Fruit fly (Drosophila melanogaster) whole organism, prepupa: Measurements from ENCODE around the gene Kah.

Source experiments
- Blimp-1 ChIP-seq: fragments of 200-800 bp; sonication (Bioruptor generic); optimal IDR thresholded peaks from 3 replicates; lab custom pipeline; 2017; ENCODE audit warnings: missing biosample characterization, missing genetic modification characterization, mild to moderate bottlenecking, moderate library complexity, missing genetic modification reagents
- CG10669 ChIP-seq: fragments of 200-800 bp; sonication (Bioruptor generic); optimal IDR thresholded peaks from 3 replicates; lab custom pipeline; 2018; ENCODE audit warnings: missing biosample characterization, mild to moderate bottlenecking, missing genetic modification characterization, moderate library complexity
- CG11294 ChIP-seq: fragments of 200-800 bp; sonication (Bioruptor generic); IDR thresholded peaks from 2 replicates; pipeline ENCODE4 v1.3.6; 2022; ENCODE audit warnings: missing biosample characterization, missing genetic modification characterization
- CG11762 ChIP-seq: fragments of 200-800 bp; sonication (Bioruptor generic); optimal IDR thresholded peaks from 3 replicates; lab custom pipeline; 2016; ENCODE audit warnings: missing biosample characterization, missing genetic modification characterization; ENCODE audit not compliant: insufficient read depth
- CG11902 ChIP-seq: fragments of 200-800 bp; sonication (Bioruptor generic); optimal IDR thresholded peaks from 3 replicates; lab custom pipeline; 2016; ENCODE audit warnings: missing biosample characterization, missing genetic modification characterization
- CG15336 ChIP-seq: fragments of 200-800 bp; sonication (Bioruptor generic); IDR thresholded peaks from 2 replicates; pipeline ENCODE4 v1.3.6; 2022; ENCODE audit warnings: missing biosample characterization, missing genetic modification characterization
- CG1621 ChIP-seq: fragments of 200-800 bp; sonication (Bioruptor generic); optimal IDR thresholded peaks from 3 replicates; lab custom pipeline; 2018; ENCODE audit warnings: missing biosample characterization, mild to moderate bottlenecking, missing genetic modification characterization
- CG31627 ChIP-seq: fragments of 200-800 bp; sonication (Bioruptor generic); optimal IDR thresholded peaks from 3 replicates; lab custom pipeline; 2016; ENCODE audit warnings: missing biosample characterization, missing genetic modification characterization
- CG32006 ChIP-seq: fragments of 200-800 bp; sonication (Bioruptor generic); optimal IDR thresholded peaks from 3 replicates; lab custom pipeline; 2017; ENCODE audit warnings: missing biosample characterization, mild to moderate bottlenecking, missing genetic modification characterization
- CG3919 ChIP-seq: fragments of 200-800 bp; sonication (Bioruptor generic); optimal IDR thresholded peaks from 3 replicates; lab custom pipeline; 2016; ENCODE audit warnings: missing biosample characterization, missing genetic modification characterization
- CG4318 ChIP-seq: fragments of 200-800 bp; sonication (Bioruptor generic); optimal IDR thresholded peaks from 3 replicates; lab custom pipeline; 2017; ENCODE audit warnings: missing biosample characterization, mild to moderate bottlenecking, missing genetic modification characterization
- CG6163 ChIP-seq: fragments of 200-800 bp; sonication (Bioruptor generic); IDR thresholded peaks from 3 replicates; pipeline ENCODE4 v1.3.6; 2022; ENCODE audit warnings: missing biosample characterization, missing genetic modification characterization
- CG6276 ChIP-seq: fragments of 200-800 bp; sonication (Bioruptor generic); optimal IDR thresholded peaks from 2 replicates; lab custom pipeline; 2017; ENCODE audit warnings: missing biosample characterization, mild to moderate bottlenecking, missing genetic modification characterization
- CG6792 ChIP-seq: fragments of 200-800 bp; sonication (Bioruptor generic); optimal IDR thresholded peaks from 3 replicates; lab custom pipeline; 2016; ENCODE audit warnings: missing biosample characterization, missing genetic modification characterization
- CG6854 ChIP-seq: fragments of 200-800 bp; sonication (Bioruptor generic); optimal IDR thresholded peaks from 2 replicates; lab custom pipeline; 2017; ENCODE audit warnings: missing biosample characterization, mild to moderate bottlenecking, missing genetic modification characterization
- CG8119 ChIP-seq: fragments of 200-800 bp; sonication (Bioruptor generic); IDR thresholded peaks from 3 replicates; pipeline ENCODE4 v1.3.6; 2022; ENCODE audit warnings: missing biosample characterization, missing genetic modification characterization
- CG8632 ChIP-seq: fragments of 200-800 bp; sonication (Bioruptor generic); optimal IDR thresholded peaks from 3 replicates; lab custom pipeline; 2016; ENCODE audit warnings: missing biosample characterization, missing genetic modification characterization
- Eip75B ChIP-seq: fragments of 200-800 bp; sonication (Bioruptor generic); optimal IDR thresholded peaks from 3 replicates; lab custom pipeline; 2016; ENCODE audit warnings: missing biosample characterization, missing genetic modification characterization
- Eip78C ChIP-seq: fragments of 200-800 bp; sonication (Bioruptor generic); peaks from one replicate; lab custom pipeline; 2016; ENCODE audit warnings: missing biosample characterization, missing genetic modification characterization
- Eip93F ChIP-seq: fragments of 200-800 bp; sonication (Bioruptor generic); optimal IDR thresholded peaks from 2 replicates; lab custom pipeline; 2016; ENCODE audit warnings: missing biosample characterization, mild to moderate bottlenecking, missing genetic modification characterization
- Ets21C ChIP-seq: fragments of 200-800 bp; sonication (Bioruptor generic); optimal IDR thresholded peaks from 3 replicates; lab custom pipeline; 2016; ENCODE audit warnings: missing biosample characterization, missing genetic modification characterization
- Ets96B ChIP-seq: fragments of 200-800 bp; optimal IDR thresholded peaks from 2 replicates; lab custom pipeline; 2019; ENCODE audit warnings: missing biosample characterization, mild to moderate bottlenecking, missing genetic modification characterization, moderate library complexity
- Gug ChIP-seq: fragments of 200-800 bp; sonication (Bioruptor generic); IDR thresholded peaks from 2 replicates; pipeline ENCODE4 v1.3.6; 2022; ENCODE audit warnings: missing biosample characterization, missing genetic modification characterization
- Hr38 ChIP-seq: sonication (Bioruptor generic); optimal IDR thresholded peaks from 2 replicates; lab custom pipeline; 2016; ENCODE audit warnings: missing biosample characterization, missing genetic modification characterization
- Hr39 ChIP-seq: fragments of 200-800 bp; sonication (Bioruptor generic); optimal IDR thresholded peaks from 2 replicates; lab custom pipeline; 2016; ENCODE audit warnings: missing biosample characterization, missing genetic modification characterization
- Hr4 ChIP-seq: fragments of 200-800 bp; sonication (Bioruptor generic); optimal IDR thresholded peaks from 3 replicates; lab custom pipeline; 2016; ENCODE audit warnings: missing biosample characterization, missing genetic modification characterization
- Lpt ChIP-seq: fragments of 200-800 bp; sonication (Bioruptor generic); optimal IDR thresholded peaks from 3 replicates; lab custom pipeline; 2016; ENCODE audit warnings: missing biosample characterization, missing genetic modification characterization
- OdsH ChIP-seq: fragments of 200-800 bp; sonication (Bioruptor generic); optimal IDR thresholded peaks from 3 replicates; lab custom pipeline; 2016; ENCODE audit warnings: missing biosample characterization, missing genetic modification characterization
- Smox ChIP-seq: fragments of 200-800 bp; sonication (Bioruptor generic); optimal IDR thresholded peaks from 3 replicates; lab custom pipeline; 2016; ENCODE audit warnings: missing biosample characterization, missing genetic modification characterization
- Sox102F ChIP-seq: fragments of 200-800 bp; sonication (Bioruptor generic); optimal IDR thresholded peaks from 2 replicates; lab custom pipeline; 2016; ENCODE audit warnings: missing biosample characterization, mild to moderate bottlenecking, missing genetic modification characterization
- Sox14 ChIP-seq: fragments of 200-800 bp; sonication (Bioruptor generic); optimal IDR thresholded peaks from 3 replicates; lab custom pipeline; 2016; ENCODE audit warnings: missing biosample characterization, missing genetic modification characterization
- acj6 ChIP-seq: fragments of 200-800 bp; sonication (Bioruptor generic); optimal IDR thresholded peaks from 3 replicates; lab custom pipeline; 2016; ENCODE audit warnings: missing biosample characterization, missing genetic modification characterization
- cyc ChIP-seq: fragments of 200-800 bp; sonication (Bioruptor generic); optimal IDR thresholded peaks from 3 replicates; lab custom pipeline; 2016; ENCODE audit warnings: missing biosample characterization, missing genetic modification characterization
- dsx ChIP-seq: fragments of 200-800 bp; optimal IDR thresholded peaks from 3 replicates; lab custom pipeline; 2019; ENCODE audit warnings: missing biosample characterization, mild to moderate bottlenecking, missing genetic modification characterization, moderate library complexity; ENCODE audit not compliant: poor library complexity, severe bottlenecking
- eg ChIP-seq: fragments of 200-800 bp; sonication (Bioruptor generic); IDR thresholded peaks from 3 replicates; pipeline ENCODE4 v1.3.6; 2022; ENCODE audit warnings: missing biosample characterization, missing genetic modification characterization
- esn ChIP-seq: fragments of 200-800 bp; sonication (Bioruptor generic); optimal IDR thresholded peaks from 2 replicates; lab custom pipeline; 2016; ENCODE audit warnings: missing biosample characterization, mild to moderate bottlenecking, missing genetic modification characterization, moderate library complexity
- fd85E ChIP-seq: fragments of 200-800 bp; sonication (Bioruptor generic); optimal IDR thresholded peaks from 3 replicates; lab custom pipeline; 2016; ENCODE audit warnings: missing biosample characterization, missing genetic modification characterization
- fkh ChIP-seq: fragments of 200-800 bp; sonication (Bioruptor generic); optimal IDR thresholded peaks from 3 replicates; lab custom pipeline; 2017; ENCODE audit warnings: missing biosample characterization, mild to moderate bottlenecking, missing genetic modification characterization, moderate library complexity
- lz ChIP-seq: fragments of 200-800 bp; sonication (Bioruptor generic); optimal IDR thresholded peaks from 3 replicates; lab custom pipeline; 2016; ENCODE audit warnings: missing biosample characterization, missing genetic modification characterization
- net ChIP-seq: fragments of 200-800 bp; sonication (Bioruptor generic); optimal IDR thresholded peaks from 3 replicates; lab custom pipeline; 2016; ENCODE audit warnings: missing biosample characterization, missing genetic modification characterization
- pdm3 ChIP-seq: fragments of 200-800 bp; sonication (Bioruptor generic); optimal IDR thresholded peaks from 3 replicates; lab custom pipeline; 2016; ENCODE audit warnings: missing biosample characterization, missing genetic modification characterization
- ss ChIP-seq, 2 experiments: fragments of 200-800 bp; sonication (Bioruptor generic); optimal IDR thresholded peaks; 2 replicates in 1 of 2; 3 replicates in 1 of 2; lab custom pipeline; 2017 to 2018; ENCODE audit warnings: mild to moderate bottlenecking in 2 of 2, missing biosample characterization in 2 of 2, missing genetic modification characterization in 2 of 2, moderate library complexity in 1 of 2
- svp ChIP-seq: fragments of 200-800 bp; sonication (Bioruptor generic); peaks from one replicate; lab custom pipeline; 2016; ENCODE audit warnings: missing biosample characterization, missing genetic modification characterization
- topi ChIP-seq: fragments of 200-800 bp; sonication (Bioruptor generic); optimal IDR thresholded peaks from 3 replicates; lab custom pipeline; 2016; ENCODE audit warnings: missing biosample characterization, missing genetic modification characterization
- vri ChIP-seq: fragments of 200-800 bp; sonication (Bioruptor generic); optimal IDR thresholded peaks from 3 replicates; lab custom pipeline; 2016; ENCODE audit warnings: missing biosample characterization, mild to moderate bottlenecking, missing genetic modification characterization

Gene Kah

DNA sequence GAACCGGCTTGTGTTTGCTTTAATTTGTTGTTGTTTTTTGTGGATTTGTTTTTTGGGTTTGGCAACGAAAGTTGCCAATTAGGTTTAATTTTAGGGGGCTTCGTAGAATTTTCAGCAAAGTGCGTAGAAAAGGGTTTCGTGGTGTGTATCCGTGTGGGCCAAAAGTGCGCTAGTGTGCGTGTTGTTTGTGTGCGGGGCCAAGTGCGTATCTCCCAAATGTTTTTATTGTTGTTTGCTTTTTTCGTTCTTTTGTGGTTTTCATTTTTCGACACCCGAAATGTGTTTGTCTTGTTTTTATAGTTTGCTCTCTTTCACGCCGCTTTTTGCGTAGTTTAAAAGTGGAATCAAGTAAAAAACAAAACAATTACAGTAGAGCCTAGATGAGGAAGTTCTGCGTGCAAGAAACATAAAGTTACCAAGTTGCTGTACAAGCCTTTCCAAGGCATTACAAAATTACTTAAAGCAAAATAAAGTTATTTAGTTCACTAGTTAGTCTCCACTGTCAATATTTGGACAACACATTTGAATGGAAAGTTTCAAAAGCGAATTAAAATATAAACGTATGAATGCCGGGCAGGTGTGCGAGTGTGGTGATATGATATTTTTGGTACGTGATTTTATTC is 42.1 kb downstream of the Kah start:
- no peak for TF ChIP-seq CG6792 (GFP tag; lab: Kevin White, UChicago)
- no peak for TF ChIP-seq CG32006 (GFP tag; lab: Kevin White, UChicago)
- no peak for TF ChIP-seq CG6854 (GFP tag; lab: Kevin White, UChicago)
- peak; percentile 12; the same call in 1 of the 2 replicates for TF ChIP-seq Gug (GFP tag; lab: Robert Waterston, UW)
- peak; percentile 65 for TF ChIP-seq CG31627 (GFP tag; lab: Kevin White, UChicago)
- peak; percentile 29; the same call in 1 of the 2 replicates for TF ChIP-seq CG11294
- no peak for TF ChIP-seq dsx (GFP tag; lab: Kevin White, UChicago)
- TF ChIP-seq CG3919 (GFP tag; lab: Kevin White, UChicago), result no peak
- TF ChIP-seq OdsH, result peak; percentile 34
- no peak for TF ChIP-seq Smox (GFP tag; lab: Kevin White, UChicago)
- TF ChIP-seq pdm3, result peak; percentile 44
- TF ChIP-seq CG11762 (GFP tag; lab: Kevin White, UChicago), result no peak
- TF ChIP-seq Blimp-1 (GFP tag; lab: Kevin White, UChicago), result no peak
- no peak for TF ChIP-seq fd85E (GFP tag; lab: Kevin White, UChicago)
- TF ChIP-seq CG10669 (GFP tag; lab: Kevin White, UChicago), result no peak
- TF ChIP-seq CG8632 (GFP tag; lab: Kevin White, UChicago), result no peak
- peak; percentile 37; the same call in 1 of the 2 replicates for TF ChIP-seq CG15336
- peak; percentile 22 for TF ChIP-seq Sox102F (GFP tag; lab: Kevin White, UChicago)
- TF ChIP-seq svp, result peak; percentile 58
- TF ChIP-seq fkh (GFP tag; lab: Kevin White, UChicago), result peak; percentile 89
- TF ChIP-seq topi (GFP tag; lab: Kevin White, UChicago), result peak; percentile 46
- TF ChIP-seq eg (GFP tag; lab: Robert Waterston, UW), result peak; percentile 71
- TF ChIP-seq Sox14, result peak; percentile 3
- peak; percentile 59 for TF ChIP-seq esn (GFP tag; lab: Kevin White, UChicago)
- TF ChIP-seq Hr4, result peak; percentile 18
- TF ChIP-seq Eip78C, result peak; percentile 65
- peak; percentile 64 for TF ChIP-seq Hr39 (GFP tag; lab: Kevin White, UChicago)
- peak; percentile 54 for TF ChIP-seq CG6163 (GFP tag; lab: Robert Waterston, UW)
- TF ChIP-seq CG11902 (GFP tag; lab: Kevin White, UChicago), result no peak
- peak; percentile 23 for TF ChIP-seq Ets21C (GFP tag; lab: Kevin White, UChicago)
- no peak for TF ChIP-seq Eip93F
- no peak for TF ChIP-seq Eip75B (GFP tag; lab: Kevin White, UChicago)
- TF ChIP-seq net, result no peak
- no peak for TF ChIP-seq CG6276 (GFP tag; lab: Kevin White, UChicago)
- no peak for TF ChIP-seq CG1621 (tag; lab: Kevin White, UChicago)
- TF ChIP-seq acj6 (GFP tag; lab: Kevin White, UChicago), result peak; percentile 6
- TF ChIP-seq vri (GFP tag; lab: Kevin White, UChicago), result peak; percentile 24
- TF ChIP-seq cyc (GFP tag; lab: Kevin White, UChicago), result peak; percentile 50
- TF ChIP-seq Ets96B (tag; lab: Kevin White, UChicago), result no peak
- TF ChIP-seq CG4318 (GFP tag; lab: Kevin White, UChicago), result no peak
- no peak for TF ChIP-seq ss (GFP tag; optimal IDR thresholded peaks at IDR 0.05; lab: Kevin White, UChicago)
- TF ChIP-seq lz (GFP tag; lab: Kevin White, UChicago), result peak; percentile 31
- TF ChIP-seq Lpt (GFP tag; lab: Kevin White, UChicago), result no peak
- no peak for TF ChIP-seq Hr38 (GFP tag; lab: Kevin White, UChicago)
- no peak for TF ChIP-seq CG8119 (GFP tag; lab: Robert Waterston, UW)
